Worm (Caenorhabditis elegans) whole organism, midembryonic: ENCODE data around the gene dars-2.

Experiments used
- T22C8.4 ChIP-seq: fragments of 200-800 bp; sonication (Bioruptor generic); IDR thresholded peaks from 2 replicates; pipeline ENCODE4 v1.3.6; 2022; ENCODE audit warnings: missing genetic modification characterization, missing compliant biosample characterization
- cog-1 ChIP-seq: sonication (generic microtip); optimal IDR thresholded peaks from 2 replicates; lab custom pipeline; 2016; ENCODE audit warnings: missing genetic modification characterization, missing compliant biosample characterization
- flt-1 ChIP-seq: fragments of 200-800 bp; sonication (Bioruptor generic); IDR thresholded peaks from 2 replicates; pipeline ENCODE4 v1.3.6; 2022; ENCODE audit warnings: missing genetic modification characterization, missing compliant biosample characterization
- klf-2 ChIP-seq: fragments of 200-800 bp; sonication (Bioruptor generic); conservative IDR thresholded peaks from 2 replicates; pipeline ENCODE4 v1.3.6; 2022; ENCODE audit warnings: missing genetic modification reagents, missing genetic modification characterization, missing compliant biosample characterization
- med-1 ChIP-seq: sonication (generic microtip); optimal IDR thresholded peaks from 2 replicates; lab custom pipeline; 2017; ENCODE audit warnings: missing genetic modification characterization, mild to moderate bottlenecking, missing compliant biosample characterization, antibody characterized with exemption, missing genetic modification reagents; ENCODE audit not compliant: insufficient read depth
- ref-1 ChIP-seq: fragments of 200-800 bp; sonication (Bioruptor generic); conservative IDR thresholded peaks from 2 replicates; pipeline ENCODE4 v1.3.6; 2022; ENCODE audit warnings: missing genetic modification reagents, missing genetic modification characterization, missing compliant biosample characterization
- ztf-23 ChIP-seq: fragments of 200-800 bp; sonication (Bioruptor generic); IDR thresholded peaks from 2 replicates; pipeline ENCODE4 v1.3.6; 2022; ENCODE audit warnings: missing genetic modification reagents, missing genetic modification characterization, missing compliant biosample characterization
- ztf-29 ChIP-seq: fragments of 200-800 bp; sonication (Bioruptor generic); IDR thresholded peaks from 2 replicates; pipeline ENCODE4 v1.3.6; 2022; ENCODE audit warnings: missing genetic modification reagents, missing genetic modification characterization, missing compliant biosample characterization

ce11 chrV:12045132-12045531, 3.4 kb upstream of the dars-2 start, which contains the start of gene F10C2.5:
- TF ChIP-seq med-1 (GFP tag; lab: Kevin White, UChicago) (no peak), flt-1 (no peak), ztf-23 (no peak), cog-1 (tag; lab: Kevin White, UChicago) (no peak), ztf-29 (no peak), T22C8.4 (GFP tag; lab: Robert Waterston, UW) (no peak), ref-1 (no peak), klf-2 (GFP tag; lab: Robert Waterston, UW) (no peak)
